Worm (Caenorhabditis elegans) whole organism, early embryonic: Measurements from ENCODE around the gene srbc-76.

ENCODE experiments used
- aly-1 ChIP-seq: sonication (generic microtip); optimal IDR thresholded peaks from 2 replicates; lab custom pipeline; 2016; ENCODE audit warnings: missing genetic modification characterization, missing compliant biosample characterization
- ama-1 ChIP-seq: fragments of 150-350 bp; optimal IDR thresholded peaks from 2 replicates; lab custom pipeline; 2014

- TF ChIP-seq ama-1 (lab: Kevin White, UChicago), result no peak
- no peak for TF ChIP-seq aly-1 (tag; lab: Kevin White, UChicago)
Observed at ce11 chrV:15216705-15217104, 35.5 kb upstream of the srbc-76 start, which contains the start of gene sri-25.
